Fruit fly (Drosophila melanogaster): Measurements from ENCODE around the gene CG4629.

dm6 chr2L:1047245-1047644 lies 55.1 kb downstream of the CG4629 start:
- TF ChIP-seq CTCF (optimal IDR thresholded peaks at IDR 0.05), result no peak
- no peak for TF ChIP-seq CG8478 (optimal IDR thresholded peaks at IDR 0.05)
